Fruit fly (Drosophila melanogaster): ENCODE data around the gene CG46397.

- TF ChIP-seq CG8478 (optimal IDR thresholded peaks at IDR 0.05) (no peak), usp (GFP tag; optimal IDR thresholded peaks at IDR 0.05) (no peak), EcR (GFP tag; optimal IDR thresholded peaks at IDR 0.05) (no peak), Dll (optimal IDR thresholded peaks at IDR 0.05) (no peak)
These were observed 46.8 kb downstream of the CG46397 start, which contains the start of gene CG17906 for dm6 chr2L:8993650-8994441.
